Worm (Caenorhabditis elegans) whole organism, midembryonic: Measurements from ENCODE around the gene C34D4.4.
A peak's percentile ranks its signal among the peaks of the same experiment; 100 is the strongest.

Experiments
- T22C8.4 ChIP-seq: fragments of 200-800 bp; sonication (Bioruptor generic); IDR thresholded peaks from 2 replicates; pipeline ENCODE4 v1.3.6; 2022; ENCODE audit warnings: missing genetic modification characterization, missing compliant biosample characterization
- cog-1 ChIP-seq: sonication (generic microtip); optimal IDR thresholded peaks from 2 replicates; lab custom pipeline; 2016; ENCODE audit warnings: missing genetic modification characterization, missing compliant biosample characterization
- flt-1 ChIP-seq: fragments of 200-800 bp; sonication (Bioruptor generic); IDR thresholded peaks from 2 replicates; pipeline ENCODE4 v1.3.6; 2022; ENCODE audit warnings: missing genetic modification characterization, missing compliant biosample characterization
- klf-2 ChIP-seq: fragments of 200-800 bp; sonication (Bioruptor generic); conservative IDR thresholded peaks from 2 replicates; pipeline ENCODE4 v1.3.6; 2022; ENCODE audit warnings: missing genetic modification reagents, missing genetic modification characterization, missing compliant biosample characterization
- med-1 ChIP-seq: sonication (generic microtip); optimal IDR thresholded peaks from 2 replicates; lab custom pipeline; 2017; ENCODE audit warnings: missing genetic modification characterization, mild to moderate bottlenecking, missing compliant biosample characterization, antibody characterized with exemption, missing genetic modification reagents; ENCODE audit not compliant: insufficient read depth
- tab-1 ChIP-seq: fragments of 200-800 bp; sonication (Bioruptor generic); IDR thresholded peaks from 2 replicates; pipeline ENCODE4 v1.3.6; 2022; ENCODE audit warnings: missing genetic modification characterization, missing compliant biosample characterization
- ztf-29 ChIP-seq: fragments of 200-800 bp; sonication (Bioruptor generic); IDR thresholded peaks from 2 replicates; pipeline ENCODE4 v1.3.6; 2022; ENCODE audit warnings: missing genetic modification reagents, missing genetic modification characterization, missing compliant biosample characterization

- TF ChIP-seq T22C8.4 (GFP tag; lab: Robert Waterston, UW) (no peak), cog-1 (peak; percentile 29), flt-1 (GFP tag; lab: Robert Waterston, UW) (no peak), med-1 (GFP tag; lab: Kevin White, UChicago) (no peak), tab-1 (GFP tag; lab: Robert Waterston, UW) (no peak), klf-2 (GFP tag; lab: Robert Waterston, UW) (no peak), ztf-29 (GFP tag; lab: Robert Waterston, UW) (no peak)
Observed at ce11 chrIV:7099377-7099776, 49.8 kb upstream of the C34D4.4 start.
